Fruit fly (Drosophila melanogaster) whole organism, embryonic: ENCODE results near the gene Rpn1.

Experiments used
- B-H1 ChIP-seq: fragments of 200-800 bp; sonication (Bioruptor generic); IDR thresholded peaks from 3 replicates; pipeline ENCODE4 v1.3.6; 2022; ENCODE audit warnings: missing biosample characterization, missing genetic modification characterization
- CG10267 ChIP-seq: fragments of 200-800 bp; sonication (Bioruptor generic); optimal IDR thresholded peaks from 2 replicates; lab custom pipeline; 2018; ENCODE audit warnings: missing biosample characterization, mild to moderate bottlenecking, missing genetic modification characterization, moderate library complexity
- CG10462 ChIP-seq: fragments of 200-800 bp; sonication (Bioruptor generic); optimal IDR thresholded peaks from 2 replicates; lab custom pipeline; 2016; ENCODE audit warnings: missing biosample characterization, missing genetic modification characterization
- CG11085 ChIP-seq: fragments of 200-800 bp; sonication (Bioruptor generic); IDR thresholded peaks from 2 replicates; pipeline ENCODE4 v1.3.6; 2022; ENCODE audit warnings: missing biosample characterization, missing genetic modification characterization
- CG11093 ChIP-seq: fragments of 200-800 bp; sonication (Bioruptor generic); IDR thresholded peaks from 3 replicates; pipeline ENCODE4 v1.3.6; 2022; ENCODE audit warnings: missing biosample characterization, missing genetic modification characterization
- CG13775 ChIP-seq: fragments of 200-800 bp; sonication (Bioruptor generic); optimal IDR thresholded peaks from 3 replicates; lab custom pipeline; 2017; ENCODE audit warnings: missing biosample characterization, mild to moderate bottlenecking, missing genetic modification characterization
- CG15479 ChIP-seq: fragments of 200-800 bp; sonication (Bioruptor generic); optimal IDR thresholded peaks from 3 replicates; lab custom pipeline; 2019; ENCODE audit warnings: missing biosample characterization, mild to moderate bottlenecking, missing genetic modification characterization, moderate library complexity
- CG17359 ChIP-seq: fragments of 200-800 bp; sonication (Bioruptor generic); optimal IDR thresholded peaks from 3 replicates; lab custom pipeline; 2018; ENCODE audit warnings: missing biosample characterization, mild to moderate bottlenecking, missing genetic modification characterization, moderate library complexity
- CG17361 ChIP-seq: fragments of 200-800 bp; sonication (Bioruptor generic); IDR thresholded peaks from 3 replicates; pipeline ENCODE4 v1.3.6; 2022; ENCODE audit warnings: missing biosample characterization, missing genetic modification characterization
- CG17385 ChIP-seq: fragments of 200-800 bp; sonication (Bioruptor generic); optimal IDR thresholded peaks from 3 replicates; lab custom pipeline; 2018; ENCODE audit warnings: missing biosample characterization, mild to moderate bottlenecking, missing genetic modification characterization
- CG18476 ChIP-seq: fragments of 200-800 bp; sonication (Bioruptor generic); optimal IDR thresholded peaks from 2 replicates; lab custom pipeline; 2016; ENCODE audit warnings: missing biosample characterization, mild to moderate bottlenecking, missing genetic modification characterization
- CG18764 ChIP-seq: fragments of 200-800 bp; sonication (Bioruptor generic); optimal IDR thresholded peaks from 3 replicates; lab custom pipeline; 2016; ENCODE audit warnings: missing biosample characterization, missing genetic modification characterization
- CG2116 ChIP-seq: fragments of 200-800 bp; sonication (Bioruptor generic); optimal IDR thresholded peaks from 3 replicates; lab custom pipeline; 2018; ENCODE audit warnings: missing biosample characterization, mild to moderate bottlenecking, missing genetic modification characterization
- CG31224 ChIP-seq: fragments of 200-800 bp; sonication (Bioruptor generic); IDR thresholded peaks from 2 replicates; pipeline ENCODE4 v1.3.6; 2022; ENCODE audit warnings: missing biosample characterization, missing genetic modification characterization
- CG4854 ChIP-seq: fragments of 200-800 bp; sonication (Bioruptor generic); optimal IDR thresholded peaks from 2 replicates; lab custom pipeline; 2016; ENCODE audit warnings: missing biosample characterization, missing genetic modification characterization, inconsistent platforms
- CG5180 ChIP-seq: fragments of 200-800 bp; sonication (Bioruptor generic); optimal IDR thresholded peaks from 3 replicates; lab custom pipeline; 2017; ENCODE audit warnings: missing biosample characterization, missing genetic modification characterization, mild to moderate bottlenecking, moderate library complexity, missing genetic modification reagents
- Chrac-16 ChIP-seq: fragments of 200-800 bp; sonication (Bioruptor generic); optimal IDR thresholded peaks from 3 replicates; lab custom pipeline; 2016; ENCODE audit warnings: missing biosample characterization, missing genetic modification characterization
- CoRest ChIP-seq: fragments of 200-800 bp; sonication (Bioruptor generic); optimal IDR thresholded peaks from 3 replicates; lab custom pipeline; 2018; ENCODE audit warnings: missing biosample characterization, mild to moderate bottlenecking, missing genetic modification characterization, moderate library complexity
- Doc3 ChIP-seq: fragments of 200-800 bp; sonication (Bioruptor generic); IDR thresholded peaks from 3 replicates; pipeline ENCODE4 v1.3.6; 2022; ENCODE audit warnings: missing biosample characterization, missing genetic modification characterization; ENCODE audit not compliant: partially characterized antibody
- E2f2 ChIP-seq: fragments of 200-800 bp; sonication (Bioruptor generic); IDR thresholded peaks from 2 replicates; pipeline ENCODE4 v1.3.6; 2022; ENCODE audit warnings: missing biosample characterization, missing genetic modification characterization
- Ets97D ChIP-seq: fragments of 200-800 bp; sonication (Bioruptor generic); optimal IDR thresholded peaks from 3 replicates; lab custom pipeline; 2016; ENCODE audit warnings: missing biosample characterization, missing genetic modification characterization
- Fer3 ChIP-seq: fragments of 200-800 bp; sonication (Bioruptor generic); optimal IDR thresholded peaks from 2 replicates; lab custom pipeline; 2018; ENCODE audit warnings: missing biosample characterization, mild to moderate bottlenecking, missing genetic modification characterization, moderate library complexity
- HLHmδ ChIP-seq: fragments of 200-800 bp; sonication (Bioruptor generic); optimal IDR thresholded peaks from 2 replicates; lab custom pipeline; 2018; ENCODE audit warnings: missing biosample characterization, mild to moderate bottlenecking, missing genetic modification characterization, moderate library complexity
- Mad ChIP-seq: fragments of 200-800 bp; sonication (Bioruptor generic); optimal IDR thresholded peaks from 2 replicates; lab custom pipeline; 2016; ENCODE audit warnings: missing biosample characterization, missing genetic modification characterization
- PHDP ChIP-seq: fragments of 200-800 bp; sonication (Bioruptor generic); optimal IDR thresholded peaks from 3 replicates; lab custom pipeline; 2018; ENCODE audit warnings: missing biosample characterization, mild to moderate bottlenecking, missing genetic modification characterization, moderate library complexity
- Pdp1 ChIP-seq, 2 experiments: fragments of 200-800 bp; sonication (Bioruptor generic); optimal IDR thresholded peaks; 3 replicates each; lab custom pipeline; 2016; ENCODE audit warnings: missing biosample characterization in 2 of 2, missing genetic modification characterization in 2 of 2, mild to moderate bottlenecking in 1 of 2, moderate library complexity in 1 of 2
- Poxn ChIP-seq: fragments of 200-800 bp; sonication (Bioruptor generic); IDR thresholded peaks from 2 replicates; pipeline ENCODE4 v1.3.6; 2022; ENCODE audit warnings: missing biosample characterization, missing genetic modification characterization
- Sry-β ChIP-seq: fragments of 200-800 bp; sonication (Bioruptor generic); optimal IDR thresholded peaks from 2 replicates; lab custom pipeline; 2018; ENCODE audit warnings: missing biosample characterization, mild to moderate bottlenecking, missing genetic modification characterization, moderate library complexity
- Stat92E ChIP-seq, 3 experiments: fragments of >200 bp in 2 of 3; fragments of 200-800 bp in 1 of 3; sonication (Bioruptor generic) in 1 of 3; optimal IDR thresholded peaks; 2 replicates each; lab custom pipeline; 2017 to 2019; ENCODE audit warnings: missing biosample characterization in 3 of 3, missing genetic modification characterization in 3 of 3, mild to moderate bottlenecking in 1 of 3, moderate library complexity in 1 of 3
- Usf ChIP-seq: fragments of 200-800 bp; sonication (Bioruptor generic); optimal IDR thresholded peaks from 2 replicates; lab custom pipeline; 2017; ENCODE audit warnings: missing genotype, missing biosample characterization, missing genetic modification characterization
- ap ChIP-seq: fragments of 200-800 bp; sonication (Bioruptor generic); IDR thresholded peaks from 2 replicates; pipeline ENCODE4 v1.3.6; 2022; ENCODE audit warnings: missing biosample characterization, missing genetic modification characterization
- bsh ChIP-seq, 2 experiments: fragments of 200-800 bp; sonication (Bioruptor generic); optimal IDR thresholded peaks; 2 replicates each; lab custom pipeline; 2017 to 2018; ENCODE audit warnings: mild to moderate bottlenecking in 2 of 2, missing biosample characterization in 2 of 2, missing genetic modification characterization in 2 of 2, moderate library complexity in 1 of 2
- chm ChIP-seq: fragments of 200-800 bp; sonication (Bioruptor generic); IDR thresholded peaks from 2 replicates; pipeline ENCODE4 v1.3.6; 2022; ENCODE audit warnings: missing biosample characterization, missing genetic modification characterization
- chn ChIP-seq: fragments of 200-800 bp; sonication (Bioruptor generic); optimal IDR thresholded peaks from 2 replicates; lab custom pipeline; 2016; ENCODE audit warnings: missing biosample characterization, missing genetic modification characterization
- dmrt99B ChIP-seq: fragments of 200-800 bp; sonication (Bioruptor generic); optimal IDR thresholded peaks from 2 replicates; lab custom pipeline; 2018; ENCODE audit warnings: missing biosample characterization, mild to moderate bottlenecking, missing genetic modification characterization, moderate library complexity
- grau ChIP-seq: fragments of 200-800 bp; optimal IDR thresholded peaks from 3 replicates; lab custom pipeline; 2019; ENCODE audit warnings: missing biosample characterization, mild to moderate bottlenecking, missing genetic modification characterization, moderate library complexity
- gro ChIP-seq: fragments of 200-800 bp; sonication (Bioruptor generic); optimal IDR thresholded peaks from 2 replicates; lab custom pipeline; 2016; ENCODE audit warnings: missing biosample characterization, missing genetic modification characterization
- inv ChIP-seq: fragments of 200-800 bp; sonication (Bioruptor generic); IDR thresholded peaks from 2 replicates; pipeline ENCODE4 v1.3.6; 2022; ENCODE audit warnings: missing biosample characterization, missing genetic modification characterization; ENCODE audit not compliant: partially characterized antibody
- onecut ChIP-seq: fragments of 200-800 bp; sonication (Bioruptor generic); IDR thresholded peaks from 2 replicates; pipeline ENCODE4 v1.3.6; 2022; ENCODE audit warnings: missing biosample characterization, missing genetic modification characterization
- otp ChIP-seq: fragments of 200-800 bp; sonication (Bioruptor generic); IDR thresholded peaks from 3 replicates; pipeline ENCODE4, ENCODE4 v1.3.6; 2022; ENCODE audit warnings: missing biosample characterization, missing genetic modification characterization
- pb ChIP-seq: fragments of 200-800 bp; sonication (Bioruptor generic); optimal IDR thresholded peaks from 3 replicates; lab custom pipeline; 2016; ENCODE audit warnings: missing biosample characterization, missing genetic modification characterization
- pfk ChIP-seq: fragments of 200-800 bp; sonication (Bioruptor generic); optimal IDR thresholded peaks from 2 replicates; lab custom pipeline; 2018; ENCODE audit warnings: missing biosample characterization, mild to moderate bottlenecking, missing genetic modification characterization, moderate library complexity
- pum ChIP-seq: fragments of 200-800 bp; sonication (Bioruptor generic); optimal IDR thresholded peaks from 2 replicates; lab custom pipeline; 2016; ENCODE audit warnings: missing biosample characterization, missing genetic modification characterization
- schlank ChIP-seq: fragments of 200-800 bp; sonication (Bioruptor generic); optimal IDR thresholded peaks from 2 replicates; lab custom pipeline; 2018; ENCODE audit warnings: missing biosample characterization, mild to moderate bottlenecking, missing genetic modification characterization
- trem ChIP-seq: fragments of 200-800 bp; optimal IDR thresholded peaks from 3 replicates; lab custom pipeline; 2019; ENCODE audit warnings: missing biosample characterization, mild to moderate bottlenecking, missing genetic modification characterization, moderate library complexity
- vfl ChIP-seq: fragments of 200-800 bp; sonication (Bioruptor generic); optimal IDR thresholded peaks from 2 replicates; lab custom pipeline; 2016; ENCODE audit warnings: missing biosample characterization, missing genetic modification characterization
- zen2 ChIP-seq: fragments of 200-800 bp; sonication (Bioruptor generic); IDR thresholded peaks from 3 replicates; pipeline ENCODE4 v1.3.6; 2022; ENCODE audit warnings: missing biosample characterization, missing genetic modification characterization; ENCODE audit not compliant: partially characterized antibody

Rpn1 gene

DNA sequence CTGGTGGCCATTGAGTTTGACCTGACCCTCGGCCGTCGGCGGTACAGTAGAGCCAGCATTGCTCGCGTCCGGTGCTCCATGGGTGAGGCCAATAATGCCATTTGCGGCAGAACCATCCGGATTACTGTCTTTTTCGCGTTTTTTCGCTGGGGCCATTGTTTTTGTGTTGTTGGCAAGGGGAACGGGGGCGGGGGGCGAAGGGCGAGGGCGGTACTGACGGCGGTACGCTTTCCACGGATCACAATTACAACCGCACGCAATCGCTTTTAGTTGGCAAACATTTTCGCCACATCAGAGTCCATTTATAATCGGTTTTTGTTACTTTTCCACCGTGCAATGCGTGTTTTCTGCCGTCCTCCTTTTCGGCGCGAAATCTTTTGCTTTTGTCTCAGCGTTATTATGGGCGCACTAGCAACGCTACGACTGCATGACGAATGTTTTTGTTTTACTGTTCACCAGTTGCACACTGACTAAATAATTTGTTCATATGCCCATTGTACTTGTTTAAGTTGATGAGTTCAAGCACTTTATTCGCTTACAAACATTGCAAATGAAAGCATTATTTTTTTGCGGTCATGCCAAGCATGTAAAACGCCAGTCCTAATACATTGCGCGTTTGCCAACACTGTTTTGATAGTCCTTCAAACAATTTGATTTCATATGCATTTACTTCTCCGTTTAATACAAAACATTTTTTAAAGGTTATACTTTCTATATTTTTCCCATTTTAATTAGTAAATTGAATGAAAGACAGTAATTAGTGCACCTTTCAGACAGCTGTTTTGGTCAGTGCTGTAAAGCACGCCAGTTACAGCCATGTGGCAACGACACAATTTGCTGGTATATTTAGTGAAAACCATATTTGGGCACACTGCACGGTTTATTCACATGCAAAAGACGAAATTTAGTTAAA lies 8.2 kb downstream of the Rpn1 start, which contains the start of gene Pfdn6 (continued):
- TF ChIP-seq CG13775 (GFP tag; lab: Kevin White, UChicago): peak; percentile 93
- peak; percentile 45 for TF ChIP-seq schlank
- peak; percentile 40 for TF ChIP-seq CG10462 (GFP tag; lab: Kevin White, UChicago)
- TF ChIP-seq pfk: no peak
- TF ChIP-seq E2f2 (GFP tag; lab: Robert Waterston, UW): peak; percentile 39
- peak; percentile 59 for TF ChIP-seq CG17359 (tag; lab: Kevin White, UChicago)
- TF ChIP-seq dmrt99B (tag; lab: Kevin White, UChicago): no peak
- TF ChIP-seq chn (GFP tag; lab: Kevin White, UChicago): peak; percentile 82
- peak; percentile 79 for TF ChIP-seq onecut (GFP tag; lab: Robert Waterston, UW)
- TF ChIP-seq trem (tag; lab: Kevin White, UChicago): peak; percentile 77
- TF ChIP-seq Pdp1 (GFP tag; optimal IDR thresholded peaks at IDR 0.05; lab: Kevin White, UChicago): peak; percentile 51 to 62
- no peak; the same call in 2 of the 3 replicates for TF ChIP-seq zen2 (GFP tag; lab: Robert Waterston, UW)
- TF ChIP-seq inv (GFP tag; lab: Robert Waterston, UW): peak; percentile 82
- peak; percentile 55; the same call in 1 of the 3 replicates for TF ChIP-seq otp (GFP tag; lab: Robert Waterston, UW)
- TF ChIP-seq Stat92E (GFP tag; optimal IDR thresholded peaks at IDR 0.05; lab: Kevin White, UChicago): no peak
- peak; percentile 79 for TF ChIP-seq CG18476 (GFP tag; lab: Kevin White, UChicago)
- peak; percentile 84; the same call in 2 of the 3 replicates for TF ChIP-seq CG17361 (GFP tag; lab: Robert Waterston, UW)
- TF ChIP-seq Ets97D (GFP tag; lab: Kevin White, UChicago): peak; percentile 75
- peak; percentile 92 for TF ChIP-seq CG18764 (GFP tag; lab: Kevin White, UChicago)
- TF ChIP-seq Poxn (GFP tag; lab: Robert Waterston, UW): no peak
- TF ChIP-seq CG11085 (GFP tag; lab: Robert Waterston, UW): 0 out of 2 replicates have a peak, but pooled peaks have one; percentile 15
- peak; percentile 61 for TF ChIP-seq CG2116
- 0 out of 3 replicates have a peak, but pooled peaks have one; percentile 36 for TF ChIP-seq Doc3 (GFP tag; lab: Robert Waterston, UW)
- TF ChIP-seq CG15479 (GFP tag; lab: Kevin White, UChicago): no peak
- peak; percentile 99 for TF ChIP-seq CG10267 (tag; lab: Kevin White, UChicago)
- TF ChIP-seq Usf (GFP tag; lab: Kevin White, UChicago): peak; percentile 17
- TF ChIP-seq B-H1: peak; percentile 41; the same call in 1 of the 3 replicates
- peak; percentile 82 for TF ChIP-seq CoRest (tag; lab: Kevin White, UChicago)
- TF ChIP-seq Sry-β (GFP tag; lab: Kevin White, UChicago): no peak
- TF ChIP-seq chm (GFP tag; lab: Robert Waterston, UW): no peak
- peak; percentile 72; the same call in 2 of the 3 replicates for TF ChIP-seq CG11093 (GFP tag; lab: Robert Waterston, UW)
- TF ChIP-seq Fer3 (tag; lab: Kevin White, UChicago): peak; percentile 70
- peak in 1 of 2 experiments; percentile 64 for TF ChIP-seq bsh (GFP tag; optimal IDR thresholded peaks at IDR 0.05; lab: Kevin White, UChicago)
- TF ChIP-seq CG5180 (GFP tag; lab: Kevin White, UChicago): no peak
- peak; percentile 50 for TF ChIP-seq Chrac-16
- TF ChIP-seq Mad (GFP tag; lab: Kevin White, UChicago): peak; percentile 61
- peak; percentile 75 for TF ChIP-seq grau (tag; lab: Kevin White, UChicago)
- peak; percentile 57 for TF ChIP-seq pb
- TF ChIP-seq CG4854 (GFP tag; lab: Kevin White, UChicago): peak; percentile 54
- TF ChIP-seq vfl (GFP tag; lab: Kevin White, UChicago): peak; percentile 47
- TF ChIP-seq gro (GFP tag; lab: Kevin White, UChicago): peak; percentile 56
- TF ChIP-seq PHDP (tag; lab: Kevin White, UChicago): peak; percentile 85
- TF ChIP-seq CG31224 (GFP tag; lab: Robert Waterston, UW): peak; percentile 33; the same call in 1 of the 2 replicates
- TF ChIP-seq CG17385 (GFP tag; lab: Kevin White, UChicago): no peak
- TF ChIP-seq HLHmδ (GFP tag; lab: Kevin White, UChicago): no peak
- TF ChIP-seq pum (GFP tag; lab: Kevin White, UChicago): peak; percentile 36
- TF ChIP-seq ap (GFP tag; lab: Robert Waterston, UW): peak; percentile 60
